Fruit fly (Drosophila melanogaster): Measurements from ENCODE around the gene subdued.

subdued gene

DNA sequence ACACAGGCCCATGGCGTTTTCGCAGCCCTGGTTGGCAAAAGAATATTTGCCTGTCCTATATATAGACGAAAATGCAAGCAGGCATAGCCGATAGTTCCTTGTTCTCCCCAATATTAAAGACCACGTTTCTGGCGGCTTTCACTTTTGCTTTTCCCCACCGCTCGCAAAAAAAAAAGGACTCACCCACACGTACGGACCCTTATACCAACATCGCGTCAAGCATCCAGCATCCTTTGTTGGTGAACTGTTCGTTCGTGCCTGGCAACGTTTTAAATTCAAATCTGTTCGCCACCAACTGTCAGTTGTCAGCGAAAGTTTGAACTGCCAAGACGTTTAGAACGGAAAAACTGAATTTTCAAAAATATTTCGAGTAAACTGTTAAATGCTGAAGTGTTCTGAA is 16.9 kb upstream of the subdued start, which contains the start of gene ort:
Gene ort, plus strand, starts transcription at position 301 of the 400 bp plus-strand sequence.
- TF ChIP-seq CG14711 (tag; optimal IDR thresholded peaks at IDR 0.05), result no peak
- no peak for TF ChIP-seq CG1620 (GFP tag; optimal IDR thresholded peaks at IDR 0.05)
- TF ChIP-seq Mnt (GFP tag; optimal IDR thresholded peaks at IDR 0.05), result no peak
- TF ChIP-seq pad (GFP tag; optimal IDR thresholded peaks at IDR 0.05), result no peak
- TF ChIP-seq tj (GFP tag; optimal IDR thresholded peaks at IDR 0.05), result no peak
- no peak for TF ChIP-seq CG12768 (GFP tag; optimal IDR thresholded peaks at IDR 0.05)
- no peak for TF ChIP-seq Clk (GFP tag; optimal IDR thresholded peaks at IDR 0.05)
- no peak for TF ChIP-seq toe (GFP tag; optimal IDR thresholded peaks at IDR 0.05)
- TF ChIP-seq CG7045 (GFP tag; optimal IDR thresholded peaks at IDR 0.05), result no peak
- no peak for TF ChIP-seq bab1 (GFP tag; optimal IDR thresholded peaks at IDR 0.05)
- no peak for TF ChIP-seq CG11617 (GFP tag; optimal IDR thresholded peaks at IDR 0.05)
- TF ChIP-seq kay (GFP tag; ENCODE audit: borderline replicate concordance), result no peak
- TF ChIP-seq CG5204 (GFP tag; optimal IDR thresholded peaks at IDR 0.05), result no peak
- no peak for TF ChIP-seq cic (GFP tag; optimal IDR thresholded peaks at IDR 0.05)

DNA sequence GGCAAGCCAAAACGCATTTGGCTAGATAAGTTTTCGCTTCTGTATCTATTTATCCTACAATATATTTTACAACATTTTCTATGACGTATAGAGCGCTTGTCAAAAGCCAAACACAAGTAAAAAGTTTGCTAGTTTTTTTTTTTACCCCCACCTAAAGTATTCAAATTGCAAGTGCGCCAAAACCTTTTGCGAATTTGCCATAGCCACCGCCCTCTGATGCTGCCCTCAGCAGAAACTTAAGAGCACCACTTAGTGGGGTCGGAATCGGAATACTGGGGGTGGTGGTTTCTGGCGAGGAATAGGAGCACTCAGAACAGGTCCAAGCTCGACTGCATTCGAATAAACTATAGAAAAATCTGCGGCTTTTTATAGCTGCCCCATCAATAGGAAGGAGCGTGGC is 15.2 kb upstream of the subdued start, which contains the start of gene CG6184:
Gene CG6184, minus strand, starts transcription at position 101 of the 400 bp plus-strand sequence.
- TF ChIP-seq pad (GFP tag; optimal IDR thresholded peaks at IDR 0.05) (no peak), Mnt (GFP tag; optimal IDR thresholded peaks at IDR 0.05) (no peak), cic (GFP tag; optimal IDR thresholded peaks at IDR 0.05) (no peak), tj (GFP tag; optimal IDR thresholded peaks at IDR 0.05) (no peak)

dm6 chr3R:19657235-19657634 is 14.7 kb upstream of the subdued start:
- TF ChIP-seq CG1620 (GFP tag; optimal IDR thresholded peaks at IDR 0.05) (no peak), ovo (GFP tag; optimal IDR thresholded peaks at IDR 0.05) (no peak), bab1 (GFP tag; optimal IDR thresholded peaks at IDR 0.05) (no peak), Mnt (GFP tag; optimal IDR thresholded peaks at IDR 0.05) (no peak), CG33017 (tag; optimal IDR thresholded peaks at IDR 0.05) (no peak), kay (GFP tag; ENCODE audit: borderline replicate concordance) (no peak), CG11617 (GFP tag; optimal IDR thresholded peaks at IDR 0.05) (no peak), CG12768 (GFP tag; optimal IDR thresholded peaks at IDR 0.05) (no peak)

DNA sequence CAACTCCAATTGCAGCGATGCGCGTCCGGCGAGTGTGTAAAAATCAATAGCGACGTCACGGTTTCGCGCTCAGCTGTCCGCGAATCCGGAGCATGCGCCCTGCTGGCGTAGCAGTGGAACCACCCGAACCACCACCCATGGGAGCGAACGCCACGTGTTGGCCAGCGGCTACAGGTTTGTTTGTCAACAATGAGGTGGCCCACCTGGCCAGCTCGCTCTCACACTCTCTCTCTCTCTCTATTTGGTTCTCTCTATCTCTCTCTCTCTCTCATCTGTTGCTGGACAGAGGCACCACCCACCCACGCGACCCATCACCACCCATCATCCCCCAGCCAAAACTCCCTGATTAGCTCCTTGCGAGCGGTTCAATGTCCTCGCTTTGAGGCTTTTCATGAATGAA is 13.9 kb upstream of the subdued start:
- TF ChIP-seq CG7101 (tag; optimal IDR thresholded peaks at IDR 0.05) (no peak), Mnt (GFP tag; optimal IDR thresholded peaks at IDR 0.05) (peak; percentile 67), CG11617 (GFP tag; optimal IDR thresholded peaks at IDR 0.05) (no peak), Clk (GFP tag; optimal IDR thresholded peaks at IDR 0.05) (no peak), toe (GFP tag; optimal IDR thresholded peaks at IDR 0.05) (no peak)

- TF ChIP-seq CG5204 (GFP tag; optimal IDR thresholded peaks at IDR 0.05), result no peak
- TF ChIP-seq cic (GFP tag; optimal IDR thresholded peaks at IDR 0.05), result no peak
- no peak for TF ChIP-seq Hr96 (GFP tag; optimal IDR thresholded peaks at IDR 0.05)
- no peak for TF ChIP-seq cnc (optimal IDR thresholded peaks at IDR 0.05)
- no peak for TF ChIP-seq CG33017 (tag; optimal IDR thresholded peaks at IDR 0.05)
- TF ChIP-seq CG11617 (GFP tag; optimal IDR thresholded peaks at IDR 0.05), result no peak
- TF ChIP-seq kay (GFP tag; ENCODE audit: borderline replicate concordance), result no peak
- TF ChIP-seq Crg-1 (GFP tag; optimal IDR thresholded peaks at IDR 0.05), result no peak
- TF ChIP-seq Mnt (GFP tag; optimal IDR thresholded peaks at IDR 0.05), result no peak
- TF ChIP-seq bab1 (GFP tag; optimal IDR thresholded peaks at IDR 0.05), result no peak
- no peak for TF ChIP-seq CG14711 (tag; optimal IDR thresholded peaks at IDR 0.05)
- TF ChIP-seq CG7045 (GFP tag; optimal IDR thresholded peaks at IDR 0.05), result no peak
- TF ChIP-seq ovo (GFP tag; optimal IDR thresholded peaks at IDR 0.05), result no peak
- no peak for TF ChIP-seq toe (GFP tag; optimal IDR thresholded peaks at IDR 0.05)
- no peak for TF ChIP-seq CG12768 (GFP tag; optimal IDR thresholded peaks at IDR 0.05)
- no peak for TF ChIP-seq Clk (GFP tag; optimal IDR thresholded peaks at IDR 0.05)
- no peak for TF ChIP-seq CG7101 (tag; optimal IDR thresholded peaks at IDR 0.05)
- TF ChIP-seq CG1620 (GFP tag; optimal IDR thresholded peaks at IDR 0.05), result no peak
- TF ChIP-seq pad (GFP tag; optimal IDR thresholded peaks at IDR 0.05), result no peak
- no peak for TF ChIP-seq tj (GFP tag; optimal IDR thresholded peaks at IDR 0.05)
These were observed 8.2 kb upstream of the subdued start, which contains the start of gene CG31219 for dm6 chr3R:19650718-19651117. Gene CG31219, plus strand, starts transcription at chr3R:19651018.

dm6 chr3R:19648289-19648916 is 5.9 kb upstream of the subdued start, which contains the start of the genes CG6195 and CG31220:
Gene CG6195, minus strand, starts transcription at chr3R:19648410.
Gene CG31220, plus strand, starts transcription at chr3R:19648487.
- TF ChIP-seq Clk (GFP tag; optimal IDR thresholded peaks at IDR 0.05) (no peak), CG11617 (GFP tag; optimal IDR thresholded peaks at IDR 0.05) (peak; percentile 36), bab1 (GFP tag; optimal IDR thresholded peaks at IDR 0.05) (peak; percentile 66), CG7045 (GFP tag; optimal IDR thresholded peaks at IDR 0.05) (no peak), CG14711 (tag; optimal IDR thresholded peaks at IDR 0.05) (no peak), pad (GFP tag; optimal IDR thresholded peaks at IDR 0.05) (no peak), CG33017 (tag; optimal IDR thresholded peaks at IDR 0.05) (no peak), Crg-1 (GFP tag; optimal IDR thresholded peaks at IDR 0.05) (no peak), Hr96 (GFP tag; optimal IDR thresholded peaks at IDR 0.05) (peak; percentile 48), ovo (GFP tag; optimal IDR thresholded peaks at IDR 0.05) (peak; percentile 93), Mnt (GFP tag; optimal IDR thresholded peaks at IDR 0.05) (peak; percentile 2), cic (GFP tag; optimal IDR thresholded peaks at IDR 0.05) (no peak), CG7101 (tag; optimal IDR thresholded peaks at IDR 0.05) (no peak), cnc (optimal IDR thresholded peaks at IDR 0.05) (no peak), CG12768 (GFP tag; optimal IDR thresholded peaks at IDR 0.05) (no peak), kay (GFP tag; ENCODE audit: borderline replicate concordance) (no peak), toe (GFP tag; optimal IDR thresholded peaks at IDR 0.05) (peak; percentile 51), CG1620 (GFP tag; optimal IDR thresholded peaks at IDR 0.05) (no peak), tj (GFP tag; optimal IDR thresholded peaks at IDR 0.05) (peak; percentile 56), CG5204 (GFP tag; optimal IDR thresholded peaks at IDR 0.05) (no peak)

All from whole organism, adult.